Worm (Caenorhabditis elegans) whole organism, early embryonic: ENCODE results near the gene C23H3.5.

Source experiments
- B0310.2 ChIP-seq: sonication (generic microtip); optimal IDR thresholded peaks from 2 replicates; lab custom pipeline; 2016; ENCODE audit warnings: mild to moderate bottlenecking, missing genetic modification characterization, missing compliant biosample characterization
- F13C5.2 ChIP-seq: sonication (generic microtip); optimal IDR thresholded peaks from 2 replicates; lab custom pipeline; 2017; ENCODE audit warnings: mild to moderate bottlenecking, missing genetic modification characterization, inconsistent platforms, missing compliant biosample characterization
- aly-1 ChIP-seq: sonication (generic microtip); optimal IDR thresholded peaks from 2 replicates; lab custom pipeline; 2016; ENCODE audit warnings: missing genetic modification characterization, missing compliant biosample characterization
- ama-1 ChIP-seq: fragments of 150-350 bp; optimal IDR thresholded peaks from 2 replicates; lab custom pipeline; 2014
- ceh-13 ChIP-seq: fragments of 200-800 bp; sonication (Bioruptor generic); optimal IDR thresholded peaks from 2 replicates; lab custom pipeline; 2018; ENCODE audit warnings: mild to moderate bottlenecking, missing genetic modification characterization, missing compliant biosample characterization
- ceh-36 ChIP-seq: sonication (generic microtip); optimal IDR thresholded peaks from 2 replicates; lab custom pipeline; 2016; ENCODE audit warnings: missing genetic modification characterization, inconsistent platforms, missing compliant biosample characterization
- ets-7 ChIP-seq: sonication (generic microtip); optimal IDR thresholded peaks from 2 replicates; lab custom pipeline; 2016; ENCODE audit warnings: missing genotype, missing genetic modification characterization, missing compliant biosample characterization
- flt-1 ChIP-seq: fragments of 200-800 bp; sonication (Bioruptor generic); IDR thresholded peaks from 2 replicates; pipeline ENCODE4 v1.3.6; 2022; ENCODE audit warnings: missing genetic modification characterization, missing compliant biosample characterization
- hmbx-1 ChIP-seq: sonication (generic microtip); optimal IDR thresholded peaks from 2 replicates; lab custom pipeline; 2016; ENCODE audit warnings: mild to moderate bottlenecking, missing genetic modification characterization, missing compliant biosample characterization
- hmg-4 ChIP-seq: fragments of 200-800 bp; sonication (Bioruptor generic); optimal IDR thresholded peaks from 2 replicates; lab custom pipeline; 2018; ENCODE audit warnings: mild to moderate bottlenecking, missing genetic modification characterization, missing compliant biosample characterization
- hnd-1 ChIP-seq: sonication (generic microtip); optimal IDR thresholded peaks from 2 replicates; lab custom pipeline; 2016; ENCODE audit warnings: missing genetic modification characterization, missing compliant biosample characterization
- pes-1 ChIP-seq: fragments of 200-800 bp; sonication (Bioruptor generic); IDR thresholded peaks from 2 replicates; pipeline ENCODE4 v1.3.6; 2022; ENCODE audit warnings: missing genetic modification reagents, missing genetic modification characterization, missing compliant biosample characterization
- scrt-1 ChIP-seq: fragments of 200-800 bp; sonication (Bioruptor generic); IDR thresholded peaks from 2 replicates; pipeline ENCODE4 v1.3.6; 2022; ENCODE audit warnings: missing genetic modification characterization, missing compliant biosample characterization
- sea-1 ChIP-seq: fragments of 200-800 bp; sonication (Bioruptor generic); conservative IDR thresholded peaks from 2 replicates; pipeline ENCODE4 v1.3.6; 2022; ENCODE audit warnings: missing genetic modification characterization, missing compliant biosample characterization
- tbx-11 ChIP-seq: fragments of 200-800 bp; sonication (Bioruptor generic); IDR thresholded peaks from 2 replicates; pipeline ENCODE4 v1.3.6; 2022; ENCODE audit warnings: missing genetic modification characterization, missing compliant biosample characterization
- tbx-37 ChIP-seq: fragments of 200-800 bp; sonication (Bioruptor generic); conservative IDR thresholded peaks from 2 replicates; pipeline ENCODE4 v1.3.6; 2022; ENCODE audit warnings: missing genetic modification reagents, missing genetic modification characterization, missing compliant biosample characterization
- tra-4 ChIP-seq: sonication (generic microtip); optimal IDR thresholded peaks from 2 replicates; lab custom pipeline; 2017; ENCODE audit warnings: missing genetic modification characterization, missing compliant biosample characterization

Gene C23H3.5

ce11 chrII:18787-19186 is 28.6 kb upstream of the C23H3.5 start:
- TF ChIP-seq ceh-13 (GFP tag; lab: Kevin White, UChicago) (no peak), hmg-4 (GFP tag; lab: Kevin White, UChicago) (peak; percentile 83), tbx-37 (GFP tag; lab: Robert Waterston, UW) (no peak; the same call in 1 of the 2 replicates), tbx-11 (GFP tag; lab: Robert Waterston, UW) (peak; percentile 20; the same call in 1 of the 2 replicates), sea-1 (GFP tag; lab: Robert Waterston, UW) (peak; percentile 49; the same call in 1 of the 2 replicates), F13C5.2 (tag; lab: Kevin White, UChicago) (peak; percentile 56)

DNA sequence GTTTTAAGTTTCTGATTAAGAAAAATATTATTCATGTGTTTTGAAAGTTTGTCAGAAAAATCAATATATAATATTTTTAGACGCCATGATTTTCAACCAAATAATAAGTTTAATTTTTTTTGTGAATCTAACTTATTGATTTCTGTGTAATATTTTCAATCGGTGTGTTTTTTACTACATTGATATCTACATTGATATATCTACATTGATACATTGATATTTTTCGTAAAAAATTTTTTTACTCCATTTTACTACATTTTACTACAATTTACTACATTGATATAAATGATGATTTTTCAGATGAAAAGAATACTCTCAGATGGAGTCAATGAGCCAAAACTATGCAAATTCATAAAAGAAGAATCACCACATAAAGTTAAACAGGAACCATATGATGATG is 28.1 kb upstream of the C23H3.5 start, which contains the start of gene gmeb-1:
gmeb-1 (plus strand) TSS at position 301 of the 400 bp plus-strand sequence.
- TF ChIP-seq hmg-4 (GFP tag; lab: Kevin White, UChicago): no peak
- TF ChIP-seq pes-1 (GFP tag; lab: Robert Waterston, UW): no peak
- TF ChIP-seq tra-4 (tag; lab: Kevin White, UChicago): no peak
- no peak for TF ChIP-seq sea-1 (GFP tag; lab: Robert Waterston, UW)
- TF ChIP-seq scrt-1 (GFP tag; lab: Robert Waterston, UW): no peak
- TF ChIP-seq tbx-11 (GFP tag; lab: Robert Waterston, UW): no peak
- TF ChIP-seq aly-1 (tag; lab: Kevin White, UChicago): no peak
- no peak for TF ChIP-seq hnd-1

DNA sequence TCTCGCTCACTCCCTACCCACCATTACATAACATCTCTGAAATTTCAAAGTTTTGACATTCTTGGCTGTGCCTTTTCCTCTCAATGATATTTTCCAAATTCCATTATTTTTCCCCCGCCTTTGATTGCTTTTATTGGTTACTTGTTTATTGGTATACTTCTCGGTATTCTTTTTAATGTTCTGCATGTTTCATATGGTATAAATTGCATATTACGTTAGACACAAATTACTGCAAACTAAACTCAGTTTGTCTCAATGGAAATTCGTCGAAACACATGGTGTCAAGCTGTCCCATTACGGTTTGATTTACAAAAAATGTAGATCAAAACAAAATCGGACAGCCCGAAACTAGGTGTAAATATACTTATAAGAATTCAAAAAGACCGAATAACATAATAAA is 25.4 kb upstream of the C23H3.5 start:
- no peak for TF ChIP-seq tbx-11 (GFP tag; lab: Robert Waterston, UW)

ce11 chrII:23025-23424 is 24.4 kb upstream of the C23H3.5 start, which contains the start of gene sqt-2:
Gene sqt-2 (plus strand): TSS chrII:23325.
- TF ChIP-seq pes-1 (GFP tag; lab: Robert Waterston, UW) (no peak), sea-1 (GFP tag; lab: Robert Waterston, UW) (no peak), tra-4 (tag; lab: Kevin White, UChicago) (no peak), F13C5.2 (tag; lab: Kevin White, UChicago) (no peak), ets-7 (tag; lab: Kevin White, UChicago) (no peak), aly-1 (tag; lab: Kevin White, UChicago) (no peak), tbx-37 (GFP tag; lab: Robert Waterston, UW) (no peak), ama-1 (no peak), hnd-1 (no peak), ceh-36 (tag; lab: Kevin White, UChicago) (no peak), hmg-4 (GFP tag; lab: Kevin White, UChicago) (no peak), hmbx-1 (tag; lab: Kevin White, UChicago) (no peak), ceh-13 (GFP tag; lab: Kevin White, UChicago) (no peak), scrt-1 (GFP tag; lab: Robert Waterston, UW) (no peak), B0310.2 (tag; lab: Kevin White, UChicago) (no peak), flt-1 (GFP tag; lab: Robert Waterston, UW) (no peak)

ce11 chrII:23739-24138 is 23.6 kb upstream of the C23H3.5 start:
- no peak for TF ChIP-seq sea-1 (GFP tag; lab: Robert Waterston, UW)
- no peak for TF ChIP-seq tra-4 (tag; lab: Kevin White, UChicago)
- TF ChIP-seq hmbx-1 (tag; lab: Kevin White, UChicago): no peak
- TF ChIP-seq tbx-37 (GFP tag; lab: Robert Waterston, UW): no peak
- no peak for TF ChIP-seq pes-1 (GFP tag; lab: Robert Waterston, UW)
- no peak for TF ChIP-seq ama-1
- no peak for TF ChIP-seq tbx-11 (GFP tag; lab: Robert Waterston, UW)
- TF ChIP-seq hmg-4 (GFP tag; lab: Kevin White, UChicago): no peak
- no peak for TF ChIP-seq B0310.2 (tag; lab: Kevin White, UChicago)
- no peak for TF ChIP-seq scrt-1 (GFP tag; lab: Robert Waterston, UW)

- TF ChIP-seq scrt-1 (GFP tag; lab: Robert Waterston, UW): no peak
- peak; percentile 26 for TF ChIP-seq F13C5.2 (tag; lab: Kevin White, UChicago)
These were observed 22.8 kb upstream of the C23H3.5 start, which contains the start of gene enee-1 for ce11 chrII:24559-24998. Gene enee-1 (plus strand): TSS chrII:24666.

DNA sequence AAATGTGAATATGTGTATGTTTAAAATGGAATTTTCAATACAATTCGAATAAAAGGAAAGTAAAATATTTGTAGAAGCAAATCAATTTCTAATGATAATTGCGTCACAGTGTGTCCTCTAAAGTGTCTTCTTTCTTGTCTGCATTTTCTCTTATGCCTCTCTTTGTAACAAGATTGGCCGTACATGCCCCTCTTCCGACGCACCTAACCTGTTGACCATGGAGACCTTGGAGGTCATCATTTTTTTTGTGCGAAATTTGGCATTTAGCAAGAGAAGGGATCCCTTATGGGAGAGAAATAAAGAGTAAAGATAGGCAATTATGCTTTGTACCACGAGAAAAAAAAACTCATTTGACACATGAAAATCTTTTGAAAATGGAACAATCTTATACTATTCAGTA is 19.1 kb upstream of the C23H3.5 start, which contains the start of gene F23F1.4:
F23F1.4 (minus strand) TSS at position 141 of the 400 bp plus-strand sequence.
- TF ChIP-seq pes-1 (GFP tag; lab: Robert Waterston, UW): no peak
- TF ChIP-seq scrt-1 (GFP tag; lab: Robert Waterston, UW): no peak
- no peak for TF ChIP-seq hmbx-1 (tag; lab: Kevin White, UChicago)
- TF ChIP-seq tbx-11 (GFP tag; lab: Robert Waterston, UW): no peak
- no peak for TF ChIP-seq ceh-36 (tag; lab: Kevin White, UChicago)
- no peak for TF ChIP-seq ceh-13 (GFP tag; lab: Kevin White, UChicago)
- no peak for TF ChIP-seq sea-1 (GFP tag; lab: Robert Waterston, UW)
- TF ChIP-seq hmg-4 (GFP tag; lab: Kevin White, UChicago): no peak
- TF ChIP-seq B0310.2 (tag; lab: Kevin White, UChicago): no peak
- TF ChIP-seq hnd-1: no peak
- TF ChIP-seq tra-4 (tag; lab: Kevin White, UChicago): no peak
- TF ChIP-seq tbx-37 (GFP tag; lab: Robert Waterston, UW): no peak
- no peak for TF ChIP-seq ama-1
- no peak for TF ChIP-seq aly-1 (tag; lab: Kevin White, UChicago)
- no peak for TF ChIP-seq ets-7 (tag; lab: Kevin White, UChicago)
- TF ChIP-seq flt-1 (GFP tag; lab: Robert Waterston, UW): no peak

ce11 chrII:29578-29977 is 17.8 kb upstream of the C23H3.5 start:
- no peak for TF ChIP-seq ets-7 (tag; lab: Kevin White, UChicago)
- TF ChIP-seq ama-1: no peak
- TF ChIP-seq B0310.2 (tag; lab: Kevin White, UChicago): no peak
- no peak for TF ChIP-seq flt-1 (GFP tag; lab: Robert Waterston, UW)
- TF ChIP-seq scrt-1 (GFP tag; lab: Robert Waterston, UW): no peak
- no peak for TF ChIP-seq hmbx-1 (tag; lab: Kevin White, UChicago)
- no peak for TF ChIP-seq F13C5.2 (tag; lab: Kevin White, UChicago)
- no peak for TF ChIP-seq ceh-13 (GFP tag; lab: Kevin White, UChicago)
- TF ChIP-seq pes-1 (GFP tag; lab: Robert Waterston, UW): no peak
- TF ChIP-seq tbx-11 (GFP tag; lab: Robert Waterston, UW): no peak
- TF ChIP-seq hmg-4 (GFP tag; lab: Kevin White, UChicago): no peak
